Worm (Caenorhabditis elegans): ENCODE data around the gene T22F7.4.

DNA sequence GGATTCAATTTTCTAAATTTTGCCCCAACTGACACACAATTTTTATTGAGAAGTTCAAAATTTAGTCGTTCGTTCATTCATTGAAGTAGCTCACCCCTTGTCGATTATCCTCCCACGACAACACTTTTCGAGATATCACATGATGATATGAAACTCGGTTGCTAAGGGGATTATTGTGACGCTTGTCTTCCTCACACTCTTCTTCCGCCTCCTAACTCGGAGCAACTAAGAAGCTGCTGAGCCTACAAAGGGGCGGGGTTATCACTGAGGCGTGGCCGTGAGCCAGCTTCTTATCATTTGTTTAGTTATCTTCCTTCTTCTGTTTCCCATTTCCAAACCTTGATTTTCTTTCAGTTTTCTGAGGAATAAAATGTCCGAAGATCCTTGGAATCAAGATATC is 43.2 kb downstream of the T22F7.4 start, which contains the start of gene F10C5.3:
- TF ChIP-seq ama-1 (optimal IDR thresholded peaks at IDR 0.05) (no peak), sea-1 (GFP tag; conservative IDR thresholded peaks at IDR 0.05) (no peak), B0310.2 (tag; optimal IDR thresholded peaks at IDR 0.05) (no peak), tbx-37 (GFP tag; conservative IDR thresholded peaks at IDR 0.05) (no peak), ets-7 (tag; optimal IDR thresholded peaks at IDR 0.05) (no peak), flt-1 (GFP tag; IDR thresholded peaks at IDR 0.05) (no peak), hmbx-1 (tag; optimal IDR thresholded peaks at IDR 0.05) (no peak), pes-1 (GFP tag; IDR thresholded peaks at IDR 0.05) (no peak), ceh-36 (tag; optimal IDR thresholded peaks at IDR 0.05) (no peak), hnd-1 (tag; optimal IDR thresholded peaks at IDR 0.05) (no peak), F13C5.2 (tag; optimal IDR thresholded peaks at IDR 0.05) (no peak), ceh-13 (GFP tag; optimal IDR thresholded peaks at IDR 0.05) (no peak)

All from whole organism, early embryonic.